Worm (Caenorhabditis elegans): Measurements from ENCODE around the gene T03F7.5.

Gene T03F7.5

DNA sequence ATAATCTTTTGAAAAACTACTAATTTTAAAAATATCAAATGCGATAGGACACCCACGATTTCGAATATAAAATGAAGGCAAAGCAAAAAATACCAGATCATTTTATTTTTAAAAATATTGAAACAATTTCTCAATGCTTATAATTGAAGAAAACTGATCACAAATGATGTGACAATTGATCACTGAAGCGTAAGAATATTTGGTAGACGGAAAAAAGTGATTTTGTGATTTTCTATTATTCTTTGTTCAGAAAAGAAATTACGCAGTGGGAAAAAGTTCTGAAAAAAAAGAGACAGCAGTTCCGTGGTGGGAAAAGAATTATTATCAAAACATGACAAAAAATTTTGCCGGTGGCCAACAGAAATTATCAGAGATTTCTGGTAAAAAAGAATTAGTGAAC is at the start of gene T03F7.5:
Gene T03F7.5 (minus strand): TSS at position 101 of the 400 bp plus-strand sequence.
- no peak for TF ChIP-seq him-1 (tag; optimal IDR thresholded peaks at IDR 0.05)
- TF ChIP-seq W03F9.2 (tag; optimal IDR thresholded peaks at IDR 0.05) = no peak
- TF ChIP-seq dao-5 (tag; optimal IDR thresholded peaks at IDR 0.05) = no peak

DNA sequence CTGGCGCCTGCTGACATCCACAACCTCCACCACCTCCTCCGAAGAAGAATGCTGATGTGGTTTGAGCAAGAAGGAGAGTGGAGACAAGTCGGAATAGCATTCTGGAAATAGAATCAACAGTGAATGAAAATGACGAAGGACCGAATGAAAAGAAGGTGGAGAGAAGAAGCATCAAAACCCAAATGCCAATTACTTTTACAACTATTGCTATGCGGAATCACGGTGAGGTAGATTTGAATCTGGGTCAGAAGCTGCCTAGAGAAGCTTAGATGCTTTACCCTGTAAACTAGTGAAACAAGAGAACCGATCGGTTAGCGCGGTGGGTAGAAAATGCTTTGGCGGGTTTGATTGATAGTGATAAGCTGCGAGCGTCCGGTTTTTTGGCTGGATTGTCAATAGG is 48.4 kb upstream of the T03F7.5 start, which contains the start of gene grl-7:
Gene grl-7 (minus strand): TSS at position 101 of the 400 bp plus-strand sequence.
- TF ChIP-seq him-1 (tag; optimal IDR thresholded peaks at IDR 0.05) (no peak), dao-5 (tag; optimal IDR thresholded peaks at IDR 0.05) (no peak), W03F9.2 (tag; optimal IDR thresholded peaks at IDR 0.05) (no peak)

DNA sequence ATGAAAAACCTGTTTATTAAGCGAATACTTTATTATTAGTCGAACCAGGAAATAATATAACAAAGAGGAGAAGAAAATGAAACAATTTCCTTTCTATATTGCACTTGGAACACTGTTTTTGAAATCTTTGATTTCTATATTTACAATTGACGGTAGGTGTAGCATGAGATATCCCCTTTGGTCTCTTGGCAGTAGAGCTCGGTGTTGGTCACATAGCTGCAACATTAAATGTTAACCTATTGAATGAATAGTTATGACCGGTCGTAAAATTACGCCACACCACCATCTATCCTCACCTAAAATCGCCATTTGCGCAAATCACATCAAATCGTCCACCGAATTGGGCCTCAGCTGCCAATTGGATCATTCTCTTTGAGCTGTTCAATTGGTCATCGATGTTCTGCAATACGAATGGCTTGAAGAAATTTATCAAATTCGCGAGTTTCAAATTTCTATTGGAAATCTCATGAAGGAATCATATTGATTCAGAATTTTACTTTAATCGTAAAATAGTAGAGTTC is 46.3 kb upstream of the T03F7.5 start:
- TF ChIP-seq him-1 (tag; optimal IDR thresholded peaks at IDR 0.05) = no peak
- no peak for TF ChIP-seq W03F9.2 (tag; optimal IDR thresholded peaks at IDR 0.05)
- no peak for TF ChIP-seq dao-5 (tag; optimal IDR thresholded peaks at IDR 0.05)

DNA sequence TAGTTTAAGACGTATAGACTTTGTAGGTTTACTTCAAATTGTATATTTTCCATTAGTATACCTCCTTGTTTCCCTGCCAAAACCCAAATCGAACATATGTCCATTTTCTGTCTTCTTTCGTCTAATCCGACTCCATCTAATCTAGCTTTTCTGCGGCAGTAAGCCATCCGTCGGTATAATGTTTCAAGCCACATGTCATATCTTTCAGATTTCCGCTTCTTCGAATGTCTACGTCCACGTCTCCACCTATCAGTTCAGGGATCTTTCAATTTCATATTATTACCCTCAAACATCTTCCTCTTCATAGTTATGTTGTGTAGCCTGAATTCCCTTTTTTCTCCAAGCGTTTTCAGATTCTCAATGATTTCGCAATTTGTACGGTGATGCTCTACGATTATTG is 45.6 kb upstream of the T03F7.5 start:
- TF ChIP-seq W03F9.2 (tag; optimal IDR thresholded peaks at IDR 0.05) (no peak), dao-5 (tag; optimal IDR thresholded peaks at IDR 0.05) (no peak), him-1 (tag; optimal IDR thresholded peaks at IDR 0.05) (no peak)

DNA sequence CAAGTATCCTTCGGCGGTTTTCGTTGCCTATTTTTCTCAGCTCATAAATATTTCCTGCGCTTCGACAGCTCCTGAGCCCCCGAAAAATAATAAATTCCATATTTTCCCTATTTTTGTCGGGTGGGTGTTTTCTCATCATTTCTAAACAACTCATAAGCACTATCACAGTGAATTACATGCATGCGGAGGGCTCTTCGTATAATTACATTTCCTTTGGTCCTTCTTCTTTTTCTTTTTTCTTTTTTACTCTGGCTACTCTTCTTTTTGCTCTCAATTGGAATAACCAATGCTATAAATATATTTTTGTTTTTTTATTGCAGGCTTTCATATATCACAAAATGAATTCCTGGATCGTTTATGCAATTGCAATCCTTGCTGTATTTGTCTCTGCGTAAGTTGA is 43.4 kb upstream of the T03F7.5 start, which contains the start of gene T02E9.5:
Gene T02E9.5 (plus strand): TSS at position 321 of the 400 bp plus-strand sequence.
- TF ChIP-seq W03F9.2 (tag; optimal IDR thresholded peaks at IDR 0.05) (no peak), dao-5 (tag; optimal IDR thresholded peaks at IDR 0.05) (no peak), him-1 (tag; optimal IDR thresholded peaks at IDR 0.05) (no peak)

DNA sequence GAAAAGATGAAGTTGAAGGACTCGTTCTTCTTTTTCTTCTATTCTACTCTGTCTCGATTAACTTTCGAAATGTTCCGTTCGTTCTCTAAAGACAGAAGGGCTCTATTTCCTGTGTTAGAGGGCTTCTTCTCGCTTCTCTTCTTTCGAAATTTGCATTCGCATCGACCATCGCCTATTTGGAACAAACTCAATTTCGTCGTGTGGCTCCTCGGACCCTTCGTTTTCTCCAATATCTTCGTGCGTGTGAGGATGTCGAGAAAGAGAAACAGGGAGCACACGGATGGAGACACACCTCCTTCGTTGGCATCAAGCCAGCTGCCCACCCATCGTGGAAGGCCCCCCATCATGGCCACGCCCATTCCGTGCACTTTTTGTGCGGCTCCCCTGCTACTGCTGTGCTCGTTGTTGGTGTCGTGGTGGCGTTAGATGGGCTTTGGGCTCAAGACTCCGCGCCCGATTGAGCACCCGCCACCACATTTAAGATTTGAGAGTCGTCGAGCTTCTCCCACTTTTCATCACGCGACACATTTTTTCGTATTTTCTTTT is 42.7 kb upstream of the T03F7.5 start:
- TF ChIP-seq dao-5 (tag; optimal IDR thresholded peaks at IDR 0.05) (no peak), W03F9.2 (tag; optimal IDR thresholded peaks at IDR 0.05) (no peak), him-1 (tag; optimal IDR thresholded peaks at IDR 0.05) (no peak)

DNA sequence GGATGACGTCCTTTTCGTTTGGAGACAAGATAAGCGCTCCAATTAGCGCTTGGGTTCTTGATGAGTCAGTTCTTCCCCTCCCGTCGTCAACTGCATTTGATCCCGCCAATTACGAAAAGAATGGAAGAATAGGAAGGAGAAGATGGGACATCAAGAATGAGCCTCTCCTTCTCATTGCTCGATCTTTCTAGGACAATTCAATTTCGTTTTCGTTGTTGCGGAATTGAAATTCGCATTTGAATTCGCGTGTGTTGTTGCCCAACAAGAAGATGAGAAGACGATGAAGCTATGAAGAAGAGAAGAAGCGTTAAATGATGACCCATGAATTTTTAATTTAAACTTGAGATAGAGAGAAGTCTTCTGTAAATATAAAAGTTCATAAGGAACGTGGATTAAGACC is 38.3 kb upstream of the T03F7.5 start:
- TF ChIP-seq dao-5 (tag; optimal IDR thresholded peaks at IDR 0.05) (no peak), W03F9.2 (tag; optimal IDR thresholded peaks at IDR 0.05) (no peak), him-1 (tag; optimal IDR thresholded peaks at IDR 0.05) (no peak)

DNA sequence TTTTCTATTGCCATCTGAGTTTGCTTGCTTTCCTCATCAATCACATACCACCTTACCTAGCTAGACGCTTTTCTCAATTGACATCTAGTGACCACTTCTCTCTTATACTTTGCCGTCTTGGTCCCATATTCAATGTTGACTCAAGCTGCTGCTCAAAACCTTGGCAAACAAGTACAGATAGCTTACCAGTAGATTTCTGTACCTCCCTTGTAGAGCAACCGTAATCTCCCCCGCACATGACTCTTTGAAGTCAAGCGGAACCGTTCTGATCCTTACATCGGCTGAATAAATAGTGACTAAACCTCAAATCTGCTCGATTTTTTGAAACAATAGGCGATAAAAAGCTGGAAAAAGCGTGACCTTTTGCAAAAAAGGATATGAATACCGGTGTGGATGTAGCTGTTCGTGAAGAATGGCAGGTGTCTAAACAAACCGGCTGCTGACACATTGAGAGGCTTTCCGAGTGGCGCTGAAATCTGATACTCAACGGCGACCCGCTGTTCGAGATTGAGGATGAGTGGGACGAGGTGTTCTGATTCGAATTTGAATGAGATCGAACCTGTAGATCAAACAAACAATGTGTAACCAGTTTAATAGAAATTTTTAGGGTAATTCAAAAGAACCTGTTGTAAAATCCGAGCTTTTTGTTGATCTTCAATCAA is 37.4 kb upstream of the T03F7.5 start:
- TF ChIP-seq him-1 (tag; optimal IDR thresholded peaks at IDR 0.05) (no peak), W03F9.2 (tag; optimal IDR thresholded peaks at IDR 0.05) (no peak), dao-5 (tag; optimal IDR thresholded peaks at IDR 0.05) (no peak)

DNA sequence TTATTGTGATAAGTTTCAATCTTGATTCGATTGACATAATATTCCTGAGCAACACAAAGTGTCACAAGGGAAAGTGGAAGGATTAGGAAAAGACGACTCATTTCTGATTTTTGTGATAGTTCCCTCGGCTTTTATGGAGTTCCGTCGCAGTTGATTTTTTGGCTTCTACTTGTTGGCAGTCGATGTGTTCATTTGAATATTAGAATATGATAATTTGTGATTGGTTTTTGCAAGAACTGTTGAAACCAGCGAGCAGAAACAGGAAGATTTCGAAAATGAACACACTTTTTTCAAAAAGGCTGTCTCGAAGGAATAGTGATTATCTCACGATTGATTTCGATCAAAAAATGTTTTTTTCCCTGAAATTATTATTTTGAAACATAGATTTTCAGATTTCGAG is 35.7 kb upstream of the T03F7.5 start, which contains the start of gene T02E9.6:
Gene T02E9.6 (minus strand): TSS at position 101 of the 400 bp plus-strand sequence.
- TF ChIP-seq W03F9.2 (tag; optimal IDR thresholded peaks at IDR 0.05) = no peak
- TF ChIP-seq dao-5 (tag; optimal IDR thresholded peaks at IDR 0.05) = no peak
- TF ChIP-seq him-1 (tag; optimal IDR thresholded peaks at IDR 0.05) = no peak

DNA sequence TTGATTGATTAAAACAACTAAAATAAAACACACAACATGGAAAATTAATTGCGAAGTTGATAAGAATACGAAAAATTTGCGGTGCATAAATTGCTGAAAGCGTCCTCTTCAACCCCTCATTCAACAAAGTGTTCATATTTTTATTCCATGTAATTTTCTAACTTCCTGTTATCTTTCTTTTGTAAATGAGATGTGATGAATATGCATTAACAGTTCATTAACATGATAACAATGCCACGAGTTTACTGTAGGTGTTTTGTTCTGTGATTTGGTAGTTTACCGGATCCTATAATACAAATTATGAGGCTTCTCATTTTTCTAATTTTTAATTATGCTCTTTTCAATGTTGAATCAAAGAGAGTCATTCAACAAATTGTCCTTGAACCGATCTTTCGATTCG is 30.6 kb upstream of the T03F7.5 start, which contains the start of gene F47G9.6:
Gene F47G9.6 (plus strand): TSS at position 301 of the 400 bp plus-strand sequence.
- TF ChIP-seq dao-5 (tag; optimal IDR thresholded peaks at IDR 0.05) (no peak), him-1 (tag; optimal IDR thresholded peaks at IDR 0.05) (no peak), W03F9.2 (tag; optimal IDR thresholded peaks at IDR 0.05) (no peak)

DNA sequence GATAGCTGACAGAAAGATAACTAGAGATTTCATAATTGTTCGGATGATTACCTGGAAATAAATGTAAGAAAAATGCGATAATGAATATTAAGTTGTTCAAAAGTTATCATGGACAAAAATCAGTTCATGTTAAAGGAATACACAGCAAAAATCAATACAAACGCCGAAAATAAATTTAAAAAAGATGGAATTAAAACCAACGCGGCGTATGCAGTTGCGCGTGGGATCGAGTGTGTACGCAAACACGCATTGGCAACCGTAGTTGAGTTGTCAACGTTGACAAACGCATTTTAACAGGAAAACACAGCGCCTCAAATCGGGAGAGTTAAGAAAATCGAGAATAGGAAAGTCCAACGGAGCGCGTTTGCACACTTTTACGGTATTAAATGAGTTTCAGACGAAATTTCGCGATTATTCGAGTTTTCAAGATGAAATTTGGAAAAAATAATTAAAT is 28.4 kb upstream of the T03F7.5 start, which contains the start of gene tmed-10:
Gene tmed-10 (minus strand): TSS at position 51 of the 454 bp plus-strand sequence.
- TF ChIP-seq him-1 (tag; optimal IDR thresholded peaks at IDR 0.05) = no peak
- peak; percentile 77 for TF ChIP-seq W03F9.2 (tag; optimal IDR thresholded peaks at IDR 0.05)

DNA sequence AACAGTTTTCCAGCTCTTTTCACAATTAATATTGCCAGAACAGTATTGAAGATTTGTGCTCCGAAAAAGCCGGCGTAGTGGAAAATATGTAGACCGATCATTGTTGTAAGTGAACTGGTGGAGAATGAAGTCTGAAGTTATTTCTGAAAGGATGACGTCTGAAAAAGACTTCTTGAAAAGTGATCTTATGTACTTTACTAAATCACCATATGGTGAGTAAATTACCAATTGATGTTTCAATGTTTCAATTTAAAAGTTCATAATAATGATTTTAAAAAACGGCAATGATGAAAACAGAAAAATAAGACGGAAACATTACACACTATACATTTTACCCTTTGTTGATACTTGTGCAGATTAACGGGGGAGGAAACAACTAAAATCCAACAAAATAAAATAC is 25.2 kb upstream of the T03F7.5 start, which contains the start of gene str-141:
Gene str-141 (minus strand): TSS at position 101 of the 400 bp plus-strand sequence.
- TF ChIP-seq W03F9.2 (tag; optimal IDR thresholded peaks at IDR 0.05) (no peak), him-1 (tag; optimal IDR thresholded peaks at IDR 0.05) (no peak), dao-5 (tag; optimal IDR thresholded peaks at IDR 0.05) (no peak)

DNA sequence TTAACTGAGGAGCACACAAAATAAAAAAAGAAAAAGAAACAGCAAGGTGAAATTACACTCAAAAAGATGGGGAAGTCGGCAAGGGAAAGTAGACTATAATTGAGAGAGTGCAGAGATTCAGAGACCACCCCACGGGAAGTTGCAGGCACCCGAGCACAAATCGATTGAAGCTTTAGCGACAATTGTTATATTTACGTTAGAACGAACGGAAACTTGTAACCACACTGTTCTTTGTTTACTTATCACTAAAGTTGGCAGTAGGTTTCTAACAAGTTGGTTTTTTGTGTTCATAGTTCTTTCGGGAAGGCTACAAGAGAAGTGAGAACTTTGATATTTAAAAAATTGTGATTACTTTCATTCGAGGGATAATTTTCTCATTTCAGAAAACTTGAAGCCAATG is 23.2 kb upstream of the T03F7.5 start, which contains the start of gene F47G9.4:
Gene F47G9.4 (minus strand): TSS at position 98 of the 400 bp plus-strand sequence.
- TF ChIP-seq W03F9.2 (tag; optimal IDR thresholded peaks at IDR 0.05) (no peak), him-1 (tag; optimal IDR thresholded peaks at IDR 0.05) (no peak), dao-5 (tag; optimal IDR thresholded peaks at IDR 0.05) (no peak)

DNA sequence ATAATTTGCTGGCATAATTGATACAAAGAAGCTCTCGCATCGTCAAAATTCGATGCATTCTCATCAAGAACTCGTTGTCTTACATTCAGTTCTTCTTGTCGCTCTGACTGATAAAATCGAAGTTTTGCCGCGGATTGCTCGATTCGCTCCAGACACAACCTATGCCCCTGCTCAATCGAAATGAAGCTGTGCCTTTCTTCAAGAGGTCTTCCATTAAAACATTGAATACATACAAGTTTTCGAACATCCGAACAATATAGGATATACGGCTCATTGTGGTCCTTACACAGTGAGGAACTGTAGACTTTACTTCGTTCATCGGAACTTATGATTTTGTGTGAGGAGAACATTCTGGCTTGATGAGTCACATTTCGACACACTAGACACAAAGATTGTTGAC is 22.3 kb upstream of the T03F7.5 start:
- no peak for TF ChIP-seq him-1 (tag; optimal IDR thresholded peaks at IDR 0.05)
- TF ChIP-seq dao-5 (tag; optimal IDR thresholded peaks at IDR 0.05) = no peak
